Fruit fly (Drosophila melanogaster) whole organism, embryonic: ENCODE data around the gene rgn.
A peak's percentile ranks its signal among the peaks of the same experiment; 100 is the strongest.

ENCODE experiments used
- Awh ChIP-seq: fragments of 200-800 bp; sonication (Bioruptor generic); IDR thresholded peaks from 2 replicates; pipeline ENCODE4, ENCODE4 v1.3.6; 2022; ENCODE audit warnings: missing biosample characterization, missing genetic modification characterization
- BEAF-32 ChIP-seq: fragments of 200-800 bp; sonication (Bioruptor generic); optimal IDR thresholded peaks from 3 replicates; lab custom pipeline; 2017; ENCODE audit warnings: missing biosample characterization, missing genetic modification characterization, mild to moderate bottlenecking, moderate library complexity, missing genetic modification reagents
- CG10565 ChIP-seq: fragments of 200-800 bp; sonication (Bioruptor generic); optimal IDR thresholded peaks from 3 replicates; lab custom pipeline; 2016; ENCODE audit warnings: missing biosample characterization, mild to moderate bottlenecking, missing genetic modification characterization
- CG12391 ChIP-seq: fragments of 200-800 bp; sonication (Bioruptor generic); optimal IDR thresholded peaks from 3 replicates; lab custom pipeline; 2018; ENCODE audit warnings: missing biosample characterization, mild to moderate bottlenecking, missing genetic modification characterization, moderate library complexity
- CG15601 ChIP-seq: fragments of 200-800 bp; sonication (Bioruptor generic); optimal IDR thresholded peaks from 3 replicates; lab custom pipeline; 2019; ENCODE audit warnings: missing biosample characterization, mild to moderate bottlenecking, missing genetic modification characterization, moderate library complexity
- CG17328 ChIP-seq: fragments of 200-800 bp; sonication (Bioruptor generic); IDR thresholded peaks from 2 replicates; pipeline ENCODE4 v1.3.6; 2022; ENCODE audit warnings: missing biosample characterization, missing genetic modification characterization
- CG2678 ChIP-seq: fragments of 200-800 bp; sonication (Bioruptor generic); optimal IDR thresholded peaks from 3 replicates; lab custom pipeline; 2019; ENCODE audit warnings: missing biosample characterization, mild to moderate bottlenecking, missing genetic modification characterization, moderate library complexity
- CG2712 ChIP-seq: fragments of 200-800 bp; optimal IDR thresholded peaks from 3 replicates; lab custom pipeline; 2019; ENCODE audit warnings: missing biosample characterization, mild to moderate bottlenecking, missing genetic modification characterization, moderate library complexity
- CG34376 ChIP-seq: fragments of 200-800 bp; sonication (Bioruptor generic); optimal IDR thresholded peaks from 2 replicates; lab custom pipeline; 2018; ENCODE audit warnings: missing biosample characterization, mild to moderate bottlenecking, missing genetic modification characterization
- CG42726 ChIP-seq: fragments of 200-800 bp; sonication (Bioruptor generic); IDR thresholded peaks from 2 replicates; pipeline ENCODE4 v1.3.6; 2022; ENCODE audit warnings: missing biosample characterization, missing genetic modification characterization; ENCODE audit not compliant: partially characterized antibody
- CG4404 ChIP-seq: fragments of 200-800 bp; sonication (Bioruptor generic); IDR thresholded peaks from 2 replicates; pipeline ENCODE4 v1.3.6; 2022; ENCODE audit warnings: missing biosample characterization, missing genetic modification characterization
- CG4730 ChIP-seq: fragments of 200-800 bp; sonication (Bioruptor generic); IDR thresholded peaks from 2 replicates; pipeline ENCODE4 v1.3.6; 2022; ENCODE audit warnings: missing biosample characterization, missing genetic modification characterization
- CG4854 ChIP-seq: fragments of 200-800 bp; sonication (Bioruptor generic); optimal IDR thresholded peaks from 2 replicates; lab custom pipeline; 2016; ENCODE audit warnings: missing biosample characterization, missing genetic modification characterization, inconsistent platforms
- CG6854 ChIP-seq: fragments of 200-800 bp; sonication (Bioruptor generic); optimal IDR thresholded peaks from 3 replicates; lab custom pipeline; 2017; ENCODE audit warnings: missing biosample characterization, mild to moderate bottlenecking, missing genetic modification characterization
- CG7372 ChIP-seq: fragments of 200-800 bp; sonication (Bioruptor generic); IDR thresholded peaks from 2 replicates; pipeline ENCODE4 v1.3.6; 2022; ENCODE audit warnings: missing biosample characterization, missing genetic modification characterization
- CG7963 ChIP-seq: fragments of 200-800 bp; sonication (Bioruptor generic); IDR thresholded peaks from 3 replicates; pipeline ENCODE4 v1.3.6; 2022; ENCODE audit warnings: missing biosample characterization, missing genetic modification characterization; ENCODE audit not compliant: partially characterized antibody
- CG8359 ChIP-seq: fragments of 200-800 bp; sonication (Bioruptor generic); optimal IDR thresholded peaks from 2 replicates; lab custom pipeline; 2017; ENCODE audit warnings: missing biosample characterization, mild to moderate bottlenecking, missing genetic modification characterization, borderline replicate concordance
- CG8924 ChIP-seq: fragments of 200-800 bp; optimal IDR thresholded peaks from 3 replicates; lab custom pipeline; 2019; ENCODE audit warnings: missing biosample characterization, mild to moderate bottlenecking, missing genetic modification characterization, moderate library complexity
- CG9876 ChIP-seq: fragments of 200-800 bp; sonication (Bioruptor generic); optimal IDR thresholded peaks from 2 replicates; lab custom pipeline; 2016; ENCODE audit warnings: missing biosample characterization, missing genetic modification characterization
- CHES-1-like ChIP-seq: fragments of 200-800 bp; sonication (Bioruptor generic); optimal IDR thresholded peaks from 2 replicates; lab custom pipeline; 2016; ENCODE audit warnings: missing biosample characterization, missing genetic modification characterization
- CTCF ChIP-seq: fragments of 200-800 bp; sonication (Bioruptor generic); optimal IDR thresholded peaks from 2 replicates; lab custom pipeline; 2017; ENCODE audit warnings: missing biosample characterization, mild to moderate bottlenecking, missing genetic modification characterization, moderate library complexity
- Chrac-16 ChIP-seq: fragments of 200-800 bp; sonication (Bioruptor generic); optimal IDR thresholded peaks from 3 replicates; lab custom pipeline; 2016; ENCODE audit warnings: missing biosample characterization, missing genetic modification characterization
- D19B ChIP-seq: fragments of 200-800 bp; sonication (Bioruptor generic); optimal IDR thresholded peaks from 2 replicates; lab custom pipeline; 2017; ENCODE audit warnings: missing biosample characterization, mild to moderate bottlenecking, missing genetic modification characterization
- Hmx ChIP-seq: fragments of 200-800 bp; sonication (Bioruptor generic); optimal IDR thresholded peaks from 2 replicates; lab custom pipeline; 2016; ENCODE audit warnings: missing biosample characterization, missing genetic modification characterization
- Lhr ChIP-seq: fragments of 200-800 bp; sonication (Bioruptor generic); optimal IDR thresholded peaks from 3 replicates; lab custom pipeline; 2017; ENCODE audit warnings: mild to moderate bottlenecking, missing biosample characterization, missing genetic modification reagents, missing genetic modification characterization
- Neu2 ChIP-seq: fragments of 200-800 bp; sonication (Bioruptor generic); optimal IDR thresholded peaks from 3 replicates; lab custom pipeline; 2016; ENCODE audit warnings: missing biosample characterization, missing genetic modification characterization, borderline replicate concordance
- Ptx1 ChIP-seq: fragments of 200-800 bp; sonication (Bioruptor generic); IDR thresholded peaks from 2 replicates; pipeline ENCODE4 v1.3.6; 2022; ENCODE audit warnings: missing biosample characterization, missing genetic modification characterization
- Rfx ChIP-seq: fragments of 200-800 bp; sonication (Bioruptor generic); IDR thresholded peaks from 2 replicates; pipeline ENCODE4 v1.3.6; 2022; ENCODE audit warnings: missing biosample characterization, missing genetic modification characterization
- Side ChIP-seq: fragments of 200-800 bp; sonication (Bioruptor generic); optimal IDR thresholded peaks from 2 replicates; lab custom pipeline; 2016; ENCODE audit warnings: missing biosample characterization, missing genetic modification characterization
- Ssrp ChIP-seq: fragments of 200-800 bp; sonication (Bioruptor generic); optimal IDR thresholded peaks from 2 replicates; lab custom pipeline; 2018; ENCODE audit warnings: missing biosample characterization, mild to moderate bottlenecking, missing genetic modification characterization, moderate library complexity
- Taf1 ChIP-seq: fragments of 200-800 bp; sonication (Bioruptor generic); IDR thresholded peaks from 2 replicates; pipeline ENCODE4 v1.3.6; 2022; ENCODE audit warnings: missing biosample characterization, missing genetic modification characterization
- al ChIP-seq: fragments of 200-800 bp; sonication (Bioruptor generic); IDR thresholded peaks from 2 replicates; pipeline ENCODE4 v1.3.6; 2022; ENCODE audit warnings: missing biosample characterization, missing genetic modification characterization
- ap ChIP-seq: fragments of 200-800 bp; sonication (Bioruptor generic); IDR thresholded peaks from 2 replicates; pipeline ENCODE4 v1.3.6; 2022; ENCODE audit warnings: missing biosample characterization, missing genetic modification characterization
- ase ChIP-seq: fragments of 200-800 bp; sonication (Bioruptor generic); IDR thresholded peaks from 3 replicates; pipeline ENCODE4 v1.3.6; 2022; ENCODE audit warnings: missing biosample characterization, missing genetic modification characterization
- az2 ChIP-seq: fragments of 200-800 bp; sonication (Bioruptor generic); optimal IDR thresholded peaks from 3 replicates; lab custom pipeline; 2016; ENCODE audit warnings: missing biosample characterization, missing genetic modification characterization
- bigmax ChIP-seq: fragments of 200-800 bp; sonication (Bioruptor generic); optimal IDR thresholded peaks from 2 replicates; lab custom pipeline; 2018; ENCODE audit warnings: missing biosample characterization, mild to moderate bottlenecking, missing genetic modification characterization
- cas ChIP-seq: fragments of 200-800 bp; sonication (Bioruptor generic); IDR thresholded peaks from 2 replicates; pipeline ENCODE4 v1.3.6; 2022; ENCODE audit warnings: missing biosample characterization, missing genetic modification characterization
- chinmo ChIP-seq: fragments of 200-800 bp; sonication (Bioruptor generic); IDR thresholded peaks from 4 replicates; pipeline ENCODE4 v1.3.6; 2022; ENCODE audit warnings: missing biosample characterization, missing genetic modification characterization; ENCODE audit not compliant: partially characterized antibody
- ci ChIP-seq: fragments of 200-800 bp; sonication (Bioruptor generic); IDR thresholded peaks from 3 replicates; pipeline ENCODE4 v1.3.6; 2022; ENCODE audit warnings: missing biosample characterization, missing genetic modification characterization
- dimm ChIP-seq: fragments of 200-800 bp; sonication (Bioruptor generic); IDR thresholded peaks from 2 replicates; pipeline ENCODE4 v1.3.6; 2022; ENCODE audit warnings: missing biosample characterization, missing genetic modification characterization
- fd102C ChIP-seq: fragments of 200-800 bp; sonication (Bioruptor generic); optimal IDR thresholded peaks from 2 replicates; lab custom pipeline; 2018; ENCODE audit warnings: missing biosample characterization, mild to moderate bottlenecking, missing genetic modification characterization, moderate library complexity
- hbn ChIP-seq: fragments of 200-800 bp; sonication (Bioruptor generic); IDR thresholded peaks from 2 replicates; pipeline ENCODE4 v1.3.6; 2022; ENCODE audit warnings: missing biosample characterization, missing genetic modification characterization; ENCODE audit not compliant: partially characterized antibody
- ind ChIP-seq: fragments of 200-800 bp; sonication (Bioruptor generic); optimal IDR thresholded peaks from 3 replicates; lab custom pipeline; 2016; ENCODE audit warnings: missing biosample characterization, missing genetic modification characterization
- kni ChIP-seq: fragments of 200-800 bp; sonication (Bioruptor generic); optimal IDR thresholded peaks from 3 replicates; lab custom pipeline; 2017; ENCODE audit warnings: mild to moderate bottlenecking, missing biosample characterization, missing genetic modification reagents, missing genetic modification characterization
- lilli ChIP-seq: fragments of 200-800 bp; sonication (Bioruptor generic); optimal IDR thresholded peaks from 3 replicates; lab custom pipeline; 2016; ENCODE audit warnings: missing biosample characterization, missing genetic modification characterization
- lola ChIP-seq, 3 experiments: fragments of >200 bp in 2 of 3; fragments of 200-800 bp in 1 of 3; sonication (Bioruptor generic) in 1 of 3; optimal IDR thresholded peaks; 2 replicates each; lab custom pipeline; 2017 to 2019; ENCODE audit warnings: missing biosample characterization in 3 of 3, missing genetic modification characterization in 3 of 3, mild to moderate bottlenecking in 1 of 3, moderate library complexity in 1 of 3
- luna ChIP-seq: fragments of 200-800 bp; sonication (Bioruptor generic); optimal IDR thresholded peaks from 2 replicates; lab custom pipeline; 2016; ENCODE audit warnings: missing biosample characterization, missing genetic modification characterization
- nau ChIP-seq: fragments of 200-800 bp; sonication (Bioruptor generic); optimal IDR thresholded peaks from 3 replicates; lab custom pipeline; 2017; ENCODE audit warnings: missing biosample characterization, mild to moderate bottlenecking, missing genetic modification characterization, missing genetic modification reagents
- stc ChIP-seq: fragments of 200-800 bp; sonication (Bioruptor generic); IDR thresholded peaks from 2 replicates; pipeline ENCODE4 v1.3.6; 2022; ENCODE audit warnings: missing biosample characterization, missing genetic modification characterization
- stwl ChIP-seq: fragments of 200-800 bp; sonication (Bioruptor generic); optimal IDR thresholded peaks from 3 replicates; lab custom pipeline; 2018; ENCODE audit warnings: missing biosample characterization, mild to moderate bottlenecking, missing genetic modification characterization, moderate library complexity
- tup ChIP-seq: fragments of 200-800 bp; sonication (Bioruptor generic); optimal IDR thresholded peaks from 2 replicates; lab custom pipeline; 2016; ENCODE audit warnings: missing biosample characterization, mild to moderate bottlenecking, missing genetic modification characterization, moderate library complexity
- wek ChIP-seq: fragments of 200-800 bp; sonication (Bioruptor generic); optimal IDR thresholded peaks from 3 replicates; lab custom pipeline; 2018; ENCODE audit warnings: missing biosample characterization, mild to moderate bottlenecking, missing genetic modification characterization, moderate library complexity

Gene rgn

dm6 chr3L:21412140-21412539, 29.8 kb downstream of the rgn start (continued):
- TF ChIP-seq dimm = no peak
- TF ChIP-seq Ssrp (tag; lab: Kevin White, UChicago) = no peak
- no peak for TF ChIP-seq tup (GFP tag; lab: Kevin White, UChicago)
- no peak for TF ChIP-seq CHES-1-like (GFP tag; lab: Kevin White, UChicago)
- no peak for TF ChIP-seq lilli (GFP tag; lab: Kevin White, UChicago)
- TF ChIP-seq D19B (GFP tag; lab: Kevin White, UChicago) = no peak
- no peak for TF ChIP-seq Side (GFP tag; lab: Kevin White, UChicago)
- no peak for TF ChIP-seq az2 (GFP tag; lab: Kevin White, UChicago)
- no peak for TF ChIP-seq chinmo (GFP tag; lab: Robert Waterston, UW)
- TF ChIP-seq wek (GFP tag; lab: Kevin White, UChicago) = peak; percentile 69
- peak; percentile 40 for TF ChIP-seq nau (GFP tag; lab: Kevin White, UChicago)
- TF ChIP-seq Chrac-16 (GFP tag; lab: Kevin White, UChicago) = no peak
- TF ChIP-seq bigmax = no peak
- no peak for TF ChIP-seq lola (GFP tag; optimal IDR thresholded peaks at IDR 0.05; lab: Kevin White, UChicago)
- no peak for TF ChIP-seq Hmx (GFP tag; lab: Kevin White, UChicago)
- no peak for TF ChIP-seq BEAF-32 (GFP tag; lab: Kevin White, UChicago)
- no peak for TF ChIP-seq CG42726 (GFP tag; lab: Robert Waterston, UW)
- no peak for TF ChIP-seq Taf1 (GFP tag; lab: Robert Waterston, UW)
- no peak for TF ChIP-seq luna
- no peak for TF ChIP-seq ap (GFP tag; lab: Robert Waterston, UW)
- TF ChIP-seq CG8359 (GFP tag; lab: Kevin White, UChicago) = no peak
- TF ChIP-seq CG34376 (GFP tag; lab: Kevin White, UChicago) = no peak
- TF ChIP-seq stc (GFP tag; lab: Robert Waterston, UW) = peak; percentile 45; the same call in 1 of the 2 replicates
- TF ChIP-seq Neu2 = no peak
- no peak for TF ChIP-seq CG10565 (GFP tag; lab: Kevin White, UChicago)
- no peak for TF ChIP-seq al
- 0 out of 3 replicates have a peak, but pooled peaks have one; percentile 39 for TF ChIP-seq ci
- no peak for TF ChIP-seq Awh (GFP tag; lab: Robert Waterston, UW)
- no peak for TF ChIP-seq CG4730 (GFP tag; lab: Robert Waterston, UW)
- no peak for TF ChIP-seq ase (GFP tag; lab: Robert Waterston, UW)
- no peak for TF ChIP-seq hbn (GFP tag; lab: Robert Waterston, UW)
- no peak for TF ChIP-seq CG9876 (GFP tag; lab: Kevin White, UChicago)
- TF ChIP-seq CG4404 (GFP tag; lab: Robert Waterston, UW) = no peak
- no peak for TF ChIP-seq kni (GFP tag; lab: Kevin White, UChicago)
- TF ChIP-seq CG17328 (GFP tag; lab: Robert Waterston, UW) = no peak
- no peak for TF ChIP-seq CG15601 (tag; lab: Kevin White, UChicago)
- TF ChIP-seq CG8924 (tag; lab: Kevin White, UChicago) = no peak
- TF ChIP-seq CG6854 (GFP tag; lab: Kevin White, UChicago) = peak; percentile 51
- no peak for TF ChIP-seq Rfx (GFP tag; lab: Robert Waterston, UW)
- TF ChIP-seq fd102C (GFP tag; lab: Kevin White, UChicago) = no peak
- no peak for TF ChIP-seq Ptx1 (GFP tag; lab: Robert Waterston, UW)
- no peak for TF ChIP-seq stwl
- no peak for TF ChIP-seq CG4854
- TF ChIP-seq Lhr (GFP tag; lab: Kevin White, UChicago) = no peak
- TF ChIP-seq CG7963 (GFP tag; lab: Robert Waterston, UW) = no peak
- no peak for TF ChIP-seq CG2712
- TF ChIP-seq CTCF (GFP tag; lab: Kevin White, UChicago) = no peak
- TF ChIP-seq ind (GFP tag; lab: Kevin White, UChicago) = no peak
- no peak for TF ChIP-seq cas
- TF ChIP-seq CG7372 = no peak
- peak; percentile 59 for TF ChIP-seq CG2678 (tag; lab: Kevin White, UChicago)
- no peak for TF ChIP-seq CG12391
